Fruit fly (Drosophila melanogaster): Measurements from ENCODE around the gene Gcna.
A peak's percentile ranks its signal among the peaks of the same experiment; 100 is the strongest.

The Gcna gene

dm6 chrX:1830396-1831218 is 35.0 kb downstream of the Gcna start (continued):
- TF ChIP-seq cyc (GFP tag; optimal IDR thresholded peaks at IDR 0.05) (peak; percentile 98), Lpt (GFP tag; optimal IDR thresholded peaks at IDR 0.05) (peak; percentile 98), Blimp-1 (GFP tag; optimal IDR thresholded peaks at IDR 0.05) (peak; percentile 90), CG16779 (tag; optimal IDR thresholded peaks at IDR 0.05) (peak; percentile 96), CG10631 (GFP tag; optimal IDR thresholded peaks at IDR 0.05) (peak; percentile 98), CG4318 (GFP tag; optimal IDR thresholded peaks at IDR 0.05) (peak; percentile 96), acj6 (GFP tag; optimal IDR thresholded peaks at IDR 0.05) (peak; percentile 98), dac (GFP tag; optimal IDR thresholded peaks at IDR 0.05) (peak; percentile 95), dsx (GFP tag; optimal IDR thresholded peaks at IDR 0.05; ENCODE audit: poor library complexity, severe bottlenecking) (peak; percentile 96), Hr4 (GFP tag; optimal IDR thresholded peaks at IDR 0.05) (peak; percentile 99), achi (GFP tag; optimal IDR thresholded peaks at IDR 0.05) (peak; percentile 98), Sox14 (GFP tag; optimal IDR thresholded peaks at IDR 0.05) (peak; percentile 99), ss (GFP tag; optimal IDR thresholded peaks at IDR 0.05) (peak; percentile 93 to 97), Eip75B (GFP tag; optimal IDR thresholded peaks at IDR 0.05) (peak; percentile 99), CG31627 (GFP tag; optimal IDR thresholded peaks at IDR 0.05) (peak; percentile 98), CG7368 (GFP tag; optimal IDR thresholded peaks at IDR 0.05) (peak; percentile 98), eg (GFP tag; IDR thresholded peaks at IDR 0.05) (peak; percentile 99), CG9139 (GFP tag; optimal IDR thresholded peaks at IDR 0.05) (peak; percentile 95)

- TF ChIP-seq svp (GFP tag) (peak; percentile 75), fkh (GFP tag; optimal IDR thresholded peaks at IDR 0.05) (peak; percentile 48), eg (GFP tag; IDR thresholded peaks at IDR 0.05) (0 out of 3 replicates have a peak, but pooled peaks have one; percentile 29), Hr38 (GFP tag; optimal IDR thresholded peaks at IDR 0.05) (no peak), Met (GFP tag; optimal IDR thresholded peaks at IDR 0.05) (no peak), Lpt (GFP tag; optimal IDR thresholded peaks at IDR 0.05) (peak; percentile 37)
These were observed 37.5 kb downstream of the Gcna start for dm6 chrX:1828097-1828496.

- TF ChIP-seq esn (GFP tag; optimal IDR thresholded peaks at IDR 0.05) (peak; percentile 74), CG6276 (GFP tag; optimal IDR thresholded peaks at IDR 0.05) (peak; percentile 33), CG31627 (GFP tag; optimal IDR thresholded peaks at IDR 0.05) (peak; percentile 65), CG3032 (tag; optimal IDR thresholded peaks at IDR 0.05) (peak; percentile 66), salr (GFP tag; optimal IDR thresholded peaks at IDR 0.05) (peak; percentile 32 to 45), CG34406 (GFP tag; optimal IDR thresholded peaks at IDR 0.05) (peak; percentile 54), CG9139 (GFP tag; optimal IDR thresholded peaks at IDR 0.05) (peak; percentile 23), CG8632 (GFP tag; optimal IDR thresholded peaks at IDR 0.05) (peak; percentile 67), Eip75B (GFP tag; optimal IDR thresholded peaks at IDR 0.05) (peak; percentile 77), CG7368 (GFP tag; optimal IDR thresholded peaks at IDR 0.05) (peak; percentile 52), Eip93F (GFP tag; optimal IDR thresholded peaks at IDR 0.05) (no peak), Lpt (GFP tag; optimal IDR thresholded peaks at IDR 0.05) (no peak), fd85E (GFP tag; optimal IDR thresholded peaks at IDR 0.05) (no peak), CG11902 (GFP tag; optimal IDR thresholded peaks at IDR 0.05) (peak; percentile 49), eg (GFP tag; IDR thresholded peaks at IDR 0.05) (0 out of 3 replicates have a peak, but pooled peaks have one; percentile 38), CG8119 (GFP tag; IDR thresholded peaks at IDR 0.05) (peak; percentile 52), lz (GFP tag; optimal IDR thresholded peaks at IDR 0.05) (peak; percentile 60), CG15336 (GFP tag; IDR thresholded peaks at IDR 0.05) (no peak), topi (GFP tag; optimal IDR thresholded peaks at IDR 0.05) (peak; percentile 66), OdsH (GFP tag; optimal IDR thresholded peaks at IDR 0.05) (peak; percentile 53), cyc (GFP tag; optimal IDR thresholded peaks at IDR 0.05) (peak; percentile 55), Sox102F (GFP tag; optimal IDR thresholded peaks at IDR 0.05) (peak; percentile 63), vri (GFP tag; optimal IDR thresholded peaks at IDR 0.05) (no peak), ss (GFP tag; optimal IDR thresholded peaks at IDR 0.05) (peak; percentile 33 to 69), CG4318 (GFP tag; optimal IDR thresholded peaks at IDR 0.05) (peak; percentile 22), Smox (GFP tag; optimal IDR thresholded peaks at IDR 0.05) (peak; percentile 60), CG6808 (GFP tag; optimal IDR thresholded peaks at IDR 0.05) (peak; percentile 54), Sox14 (GFP tag; optimal IDR thresholded peaks at IDR 0.05) (peak; percentile 76), Met (GFP tag; optimal IDR thresholded peaks at IDR 0.05) (peak; percentile 73), CG6854 (GFP tag; optimal IDR thresholded peaks at IDR 0.05) (no peak), net (GFP tag; optimal IDR thresholded peaks at IDR 0.05) (peak; percentile 73)
These were observed 39.4 kb downstream of the Gcna start for dm6 chrX:1825912-1826862.

All from whole organism, prepupa.